Worm (Caenorhabditis elegans) whole organism, young adult: ENCODE results near the gene lec-3.

Source experiments
- C17E4.6 ChIP-seq: fragments of 200-800 bp; sonication (Bioruptor generic); IDR thresholded peaks from 2 replicates; pipeline ENCODE4 v1.3.6; 2022; ENCODE audit warnings: missing genetic modification reagents, missing genetic modification characterization, missing compliant biosample characterization
- ama-1 ChIP-seq, 3 experiments: fragments of 150-350 bp in 1 of 3; sonication (generic microtip) in 2 of 3; optimal IDR thresholded peaks; 2 replicates each; lab custom pipeline; 2014 to 2018; ENCODE audit warnings: missing biosample characterization in 2 of 3, missing genetic modification characterization in 2 of 3, missing genetic modification reagents in 2 of 3
- aptf-3 ChIP-seq: fragments of 200-800 bp; sonication (Bioruptor generic); IDR thresholded peaks from 2 replicates; pipeline ENCODE4 v1.3.6; 2022; ENCODE audit warnings: missing genetic modification characterization, missing compliant biosample characterization
- die-1 ChIP-seq: sonication (generic microtip); optimal IDR thresholded peaks from 2 replicates; lab custom pipeline; 2016; ENCODE audit warnings: missing genotype, mild to moderate bottlenecking, missing genetic modification characterization, missing compliant biosample characterization
- dox-1 ChIP-seq: fragments of 200-800 bp; sonication (Bioruptor generic); IDR thresholded peaks from 2 replicates; pipeline ENCODE4 v1.3.6; 2022; ENCODE audit warnings: missing genetic modification reagents, missing genetic modification characterization, missing compliant biosample characterization
- dpl-1 ChIP-seq: fragments of 150-350 bp; optimal IDR thresholded peaks from 2 replicates; lab custom pipeline; 2014; ENCODE audit warnings: missing biosample characterization, missing genetic modification reagents, missing genetic modification characterization
- rcor-1 ChIP-seq: fragments of 200-800 bp; sonication (Bioruptor generic); IDR thresholded peaks from 2 replicates; pipeline ENCODE4 v1.3.6; 2022; ENCODE audit warnings: missing genetic modification reagents, missing genetic modification characterization, missing compliant biosample characterization
- tbp1 ChIP-seq: fragments of 200-800 bp; sonication (Bioruptor generic); optimal IDR thresholded peaks from 2 replicates; lab custom pipeline; 2018; ENCODE audit warnings: mild to moderate bottlenecking, missing genetic modification characterization, missing compliant biosample characterization
- unc-62 ChIP-seq: fragments of 150-350 bp; optimal IDR thresholded peaks from 2 replicates; lab custom pipeline; 2014; ENCODE audit warnings: missing biosample characterization, missing genetic modification reagents, missing genetic modification characterization
- ztf-25 ChIP-seq: fragments of 200-800 bp; sonication (Bioruptor generic); IDR thresholded peaks from 2 replicates; pipeline ENCODE4 v1.3.6; 2022; ENCODE audit warnings: missing genetic modification reagents, missing genetic modification characterization, missing compliant biosample characterization

DNA sequence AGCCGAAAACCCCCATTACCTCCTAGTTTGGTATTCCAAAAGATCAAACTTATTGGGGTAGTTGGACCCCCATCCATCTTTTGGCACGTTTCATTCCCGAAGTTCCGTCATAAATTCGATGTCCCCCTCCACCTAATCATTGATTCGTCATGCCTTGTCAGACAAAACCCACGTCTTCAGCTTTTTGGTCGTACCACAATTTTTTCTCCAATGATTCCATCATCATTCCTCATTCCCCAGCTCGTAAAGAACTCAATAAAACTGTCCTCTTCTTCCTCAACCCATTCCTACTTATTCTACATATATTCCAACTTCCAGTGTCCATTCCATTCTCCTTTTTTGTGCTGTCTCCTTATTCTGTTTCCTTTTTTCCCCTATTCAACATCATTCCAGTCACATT, 57.7 kb downstream of the lec-3 start, which contains the start of gene flp-4:
- TF ChIP-seq ama-1 (optimal IDR thresholded peaks at IDR 0.05; lab: Kevin White, UChicago) (no peak), ama-1 (GFP tag; optimal IDR thresholded peaks at IDR 0.05; lab: Kevin White, UChicago) (no peak), dpl-1 (GFP tag; lab: Kevin White, UChicago) (no peak), dox-1 (GFP tag; lab: Robert Waterston, UW) (no peak), tbp1 (no peak), rcor-1 (GFP tag; lab: Robert Waterston, UW) (no peak), unc-62 (GFP tag; lab: Kevin White, UChicago) (no peak), ztf-25 (GFP tag; lab: Robert Waterston, UW) (no peak), C17E4.6 (no peak), aptf-3 (no peak), die-1 (no peak)
